Fruit fly (Drosophila melanogaster): ENCODE results near the gene yps.

DNA sequence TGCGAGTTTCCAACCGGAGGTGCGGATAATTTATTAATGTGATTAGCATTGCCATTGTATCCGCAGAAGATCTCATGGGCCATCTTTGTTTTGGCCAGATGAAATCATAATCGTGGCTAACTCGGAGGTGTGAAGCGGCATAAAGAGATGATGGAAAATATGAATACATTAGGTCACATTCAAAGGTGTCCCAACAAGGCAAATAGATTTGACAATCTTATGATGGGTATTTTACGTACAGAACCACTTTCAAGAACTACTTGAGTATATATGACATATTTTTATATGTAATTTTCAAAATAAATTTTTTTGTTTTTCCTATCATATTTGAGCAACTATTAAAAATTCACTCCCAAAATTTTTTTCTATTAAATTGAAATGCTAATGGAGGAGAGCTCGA lies 36.6 kb downstream of the yps start, which contains the start of gene CG17154:
- TF ChIP-seq N (GFP tag; optimal IDR thresholded peaks at IDR 0.05) = no peak
- TF ChIP-seq h (GFP tag; optimal IDR thresholded peaks at IDR 0.05) = no peak
- TF ChIP-seq HLH106 (tag; optimal IDR thresholded peaks at IDR 0.05) = no peak
- TF ChIP-seq GATAd (GFP tag; optimal IDR thresholded peaks at IDR 0.05) = no peak
